Fruit fly (Drosophila melanogaster) whole organism, wandering third instar larva: Measurements from ENCODE around the gene gammaSnap2.

Experiments
- Abd-B ChIP-seq: fragments of >200 bp; optimal IDR thresholded peaks from 2 replicates; lab custom pipeline; 2017; ENCODE audit warnings: missing biosample characterization, missing genetic modification characterization
- CG32264 ChIP-seq: fragments of 200-800 bp; sonication (Bioruptor generic); optimal IDR thresholded peaks from 2 replicates; lab custom pipeline; 2016; ENCODE audit warnings: missing biosample characterization, missing genetic modification characterization
- CG9705 ChIP-seq: fragments of 200-800 bp; sonication (Bioruptor generic); optimal IDR thresholded peaks from 2 replicates; lab custom pipeline; 2018; ENCODE audit warnings: missing biosample characterization, mild to moderate bottlenecking, missing genetic modification characterization
- CrebA ChIP-seq: fragments of 200-800 bp; sonication (Bioruptor generic); optimal IDR thresholded peaks from 2 replicates; lab custom pipeline; 2016; ENCODE audit warnings: missing biosample characterization, mild to moderate bottlenecking, missing genetic modification characterization, borderline replicate concordance
- Dfd ChIP-seq: fragments of >200 bp; optimal IDR thresholded peaks from 2 replicates; lab custom pipeline; 2017; ENCODE audit warnings: missing biosample characterization, missing genetic modification characterization
- Dif ChIP-seq: fragments of 200-275, 200-300 bp; sonication (Bioruptor generic); optimal IDR thresholded peaks from 2 replicates; lab custom pipeline; 2018; ENCODE audit warnings: missing biosample characterization, missing genetic modification characterization; ENCODE audit not compliant: partially characterized antibody
- GATAd ChIP-seq: sonication (Bioruptor generic); optimal IDR thresholded peaks from 2 replicates; lab custom pipeline; 2016; ENCODE audit warnings: missing biosample characterization, missing genetic modification characterization
- HLH106 ChIP-seq: fragments of 200-800 bp; optimal IDR thresholded peaks from 3 replicates; lab custom pipeline; 2019; ENCODE audit warnings: missing biosample characterization, mild to moderate bottlenecking, missing genetic modification characterization, moderate library complexity
- Hnf4 ChIP-seq: fragments of 200-800 bp; sonication (Bioruptor generic); optimal IDR thresholded peaks from 2 replicates; lab custom pipeline; 2016; ENCODE audit warnings: missing biosample characterization, mild to moderate bottlenecking, missing genetic modification characterization
- Hr78 ChIP-seq: fragments of >200 bp; optimal IDR thresholded peaks from 2 replicates; lab custom pipeline; 2017; ENCODE audit warnings: missing biosample characterization, missing genetic modification characterization
- Hr83 ChIP-seq: fragments of 200-300 bp; sonication (Bioruptor generic); optimal IDR thresholded peaks from 2 replicates; lab custom pipeline; 2016; ENCODE audit warnings: missing biosample characterization, mild to moderate bottlenecking, missing genetic modification characterization, moderate library complexity; ENCODE audit not compliant: poor library complexity, severe bottlenecking
- Jra ChIP-seq: sonication (Bioruptor generic); optimal IDR thresholded peaks from 2 replicates; lab custom pipeline; 2016; ENCODE audit warnings: missing biosample characterization, missing genetic modification characterization
- Mio ChIP-seq: sonication (Bioruptor generic); optimal IDR thresholded peaks from 2 replicates; lab custom pipeline; 2016; ENCODE audit warnings: missing biosample characterization, missing genetic modification characterization
- Myc ChIP-seq: fragments of >200 bp; optimal IDR thresholded peaks from 2 replicates; lab custom pipeline; 2017
- N ChIP-seq: fragments of >200 bp; optimal IDR thresholded peaks from 2 replicates; lab custom pipeline; 2018; ENCODE audit warnings: missing biosample characterization, missing external identifiers, missing genetic modification characterization
- OdsH ChIP-seq: fragments of 200-800 bp; sonication (Bioruptor generic); optimal IDR thresholded peaks from 2 replicates; lab custom pipeline; 2016; ENCODE audit warnings: missing biosample characterization, mild to moderate bottlenecking, missing genetic modification characterization
- Rel ChIP-seq, 2 experiments: fragments of 200-800 bp; sonication (Bioruptor generic) in 1 of 2; optimal IDR thresholded peaks; 2 replicates in 1 of 2; 3 replicates in 1 of 2; lab custom pipeline; 2016 to 2019; ENCODE audit warnings: mild to moderate bottlenecking in 2 of 2, missing biosample characterization in 2 of 2, missing genetic modification characterization in 2 of 2, moderate library complexity in 1 of 2
- Sp1 ChIP-seq: fragments of 200-800 bp; sonication (Bioruptor generic); optimal IDR thresholded peaks from 3 replicates; lab custom pipeline; 2019; ENCODE audit warnings: missing biosample characterization, mild to moderate bottlenecking, missing genetic modification characterization, moderate library complexity
- Vsx2 ChIP-seq: fragments of 200-300, 225-300 bp; sonication (Bioruptor generic); optimal IDR thresholded peaks from 2 replicates; lab custom pipeline; 2018; ENCODE audit warnings: missing biosample characterization, missing genetic modification characterization; ENCODE audit not compliant: partially characterized antibody
- br ChIP-seq: fragments of 200-800 bp; sonication (Bioruptor generic); optimal IDR thresholded peaks from 2 replicates; lab custom pipeline; 2016; ENCODE audit warnings: missing biosample characterization, missing genetic modification characterization
- brk ChIP-seq: fragments of 200-800 bp; sonication (Bioruptor generic); optimal IDR thresholded peaks from 2 replicates; lab custom pipeline; 2016; ENCODE audit warnings: missing biosample characterization, mild to moderate bottlenecking, missing genetic modification characterization
- dl ChIP-seq, 2 experiments: fragments of 175-275, 200-275 bp in 1 of 2; fragments of 200-275 bp in 1 of 2; sonication (Bioruptor generic); optimal IDR thresholded peaks; lab custom pipeline; 2018; ENCODE audit warnings: mild to moderate bottlenecking in 2 of 2, missing biosample characterization in 2 of 2, missing genetic modification characterization in 2 of 2, moderate library complexity in 2 of 2; ENCODE audit not compliant: partially characterized antibody in 2 of 2, insufficient read depth in 1 of 2
- dmrt93B ChIP-seq: fragments of 200-800 bp; sonication (Bioruptor generic); optimal IDR thresholded peaks from 2 replicates; lab custom pipeline; 2018; ENCODE audit warnings: missing biosample characterization, mild to moderate bottlenecking, missing genetic modification characterization
- dsf ChIP-seq: sonication (Bioruptor generic); optimal IDR thresholded peaks from 2 replicates; lab custom pipeline; 2016; ENCODE audit warnings: missing biosample characterization, missing genetic modification characterization, borderline replicate concordance
- ey ChIP-seq: fragments of 200-800 bp; sonication (Bioruptor generic); optimal IDR thresholded peaks from 2 replicates; lab custom pipeline; 2016; ENCODE audit warnings: missing biosample characterization, missing genetic modification characterization
- foxo ChIP-seq, 2 experiments: fragments of 200-800 bp; sonication (Bioruptor generic); optimal IDR thresholded peaks; 2 replicates in 1 of 2; 3 replicates in 1 of 2; lab custom pipeline; 2016 to 2017; ENCODE audit warnings: missing biosample characterization in 2 of 2, missing genetic modification characterization in 2 of 2
- fru ChIP-seq: fragments of 200-800 bp; sonication (Bioruptor generic); optimal IDR thresholded peaks from 3 replicates; lab custom pipeline; 2016; ENCODE audit warnings: missing biosample characterization, mild to moderate bottlenecking, missing genetic modification characterization
- h ChIP-seq: fragments of 200-800 bp; sonication (Bioruptor generic); optimal IDR thresholded peaks from 3 replicates; lab custom pipeline; 2016; ENCODE audit warnings: missing biosample characterization, mild to moderate bottlenecking, missing genetic modification characterization
- jim ChIP-seq: fragments of 175-275, 200-325 bp; sonication (Bioruptor generic); optimal IDR thresholded peaks from 2 replicates; lab custom pipeline; 2016; ENCODE audit warnings: missing biosample characterization, mild to moderate bottlenecking, missing genetic modification characterization
- lola ChIP-seq: fragments of >200 bp; optimal IDR thresholded peaks from 2 replicates; lab custom pipeline; 2017; ENCODE audit warnings: missing biosample characterization, missing genetic modification characterization
- pan ChIP-seq: fragments of >200 bp; optimal IDR thresholded peaks from 2 replicates; lab custom pipeline; 2017
- psq ChIP-seq: fragments of 200-800 bp; sonication (Bioruptor generic); optimal IDR thresholded peaks from 3 replicates; lab custom pipeline; 2017; ENCODE audit warnings: missing biosample characterization, mild to moderate bottlenecking, missing genetic modification characterization, moderate library complexity
- rgr ChIP-seq: fragments of 200-800 bp; sonication (Bioruptor generic); optimal IDR thresholded peaks from 3 replicates; lab custom pipeline; 2016; ENCODE audit warnings: missing biosample characterization, mild to moderate bottlenecking, missing genetic modification characterization
- sage ChIP-seq: fragments of 200-800 bp; sonication (Bioruptor generic); optimal IDR thresholded peaks from 2 replicates; lab custom pipeline; 2016; ENCODE audit warnings: missing biosample characterization, mild to moderate bottlenecking, missing genetic modification characterization
- sv ChIP-seq: fragments of 200-800 bp; sonication (Bioruptor generic); optimal IDR thresholded peaks from 3 replicates; lab custom pipeline; 2016; ENCODE audit warnings: missing biosample characterization, missing genetic modification characterization
- tai ChIP-seq: sonication (Bioruptor generic); optimal IDR thresholded peaks from 2 replicates; lab custom pipeline; 2016; ENCODE audit warnings: missing biosample characterization, missing genetic modification characterization
- usp ChIP-seq: fragments of >200 bp; optimal IDR thresholded peaks from 2 replicates; lab custom pipeline; 2017; ENCODE audit warnings: missing biosample characterization, missing genetic modification characterization
- woc ChIP-seq: sonication (Bioruptor generic); optimal IDR thresholded peaks from 2 replicates; lab custom pipeline; 2016; ENCODE audit warnings: missing biosample characterization, mild to moderate bottlenecking, missing genetic modification characterization

gammaSnap2 gene

dm6 chr3R:10079267-10079987 lies 41.8 kb downstream of the gammaSnap2 start:
- TF ChIP-seq CG9705 (no peak), rgr (peak; percentile 80), sv (no peak), Rel (GFP tag; optimal IDR thresholded peaks at IDR 0.05; lab: Kevin White, UChicago) (no peak), Rel (tag; optimal IDR thresholded peaks at IDR 0.05; lab: Kevin White, UChicago) (no peak), Hnf4 (GFP tag; lab: Kevin White, UChicago) (peak; percentile 71), h (GFP tag; lab: Kevin White, UChicago) (peak; percentile 73), sage (GFP tag; lab: Kevin White, UChicago) (no peak), Sp1 (GFP tag; lab: Kevin White, UChicago) (peak; percentile 43), ey (GFP tag; lab: Kevin White, UChicago) (peak; percentile 79), fru (peak; percentile 67), woc (GFP tag; lab: Kevin White, UChicago) (peak; percentile 20), GATAd (no peak), Hr78 (GFP tag; lab: Kevin White, UChicago) (no peak), HLH106 (tag; lab: Kevin White, UChicago) (peak; percentile 58), brk (GFP tag; lab: Kevin White, UChicago) (peak; percentile 24), Vsx2 (GFP tag; lab: Kevin White, UChicago) (no peak), Dif (GFP tag; lab: Kevin White, UChicago) (peak; percentile 32), Hr83 (GFP tag; lab: Kevin White, UChicago) (no peak), jim (GFP tag; lab: Kevin White, UChicago) (no peak), Jra (GFP tag; lab: Kevin White, UChicago) (peak; percentile 57), tai (GFP tag; lab: Kevin White, UChicago) (peak; percentile 53), dl (GFP tag; optimal IDR thresholded peaks at IDR 0.05; lab: Kevin White, UChicago; ENCODE audit: insufficient read depth in 1 of 2, partially characterized antibody in 2 of 2) (peak in 1 of 2 experiments; percentile 3), lola (GFP tag; lab: Kevin White, UChicago) (no peak), usp (GFP tag; lab: Kevin White, UChicago) (no peak), CG32264 (GFP tag; lab: Kevin White, UChicago) (no peak), Mio (GFP tag; lab: Kevin White, UChicago) (no peak), dmrt93B (peak; percentile 11), Dfd (no peak), psq (GFP tag; lab: Kevin White, UChicago) (peak; percentile 38), Myc (no peak), foxo (GFP tag; optimal IDR thresholded peaks at IDR 0.05; lab: Kevin White, UChicago) (peak in 1 of 2 experiments; percentile 75), OdsH (GFP tag; lab: Kevin White, UChicago) (peak; percentile 66), br (GFP tag; lab: Kevin White, UChicago) (peak; percentile 52), CrebA (GFP tag; lab: Kevin White, UChicago) (no peak), N (peak; percentile 24), Abd-B (GFP tag; lab: Kevin White, UChicago) (no peak), pan (lab: Kevin White, UChicago) (no peak), dsf (peak; percentile 29)

- TF ChIP-seq fru (no peak), h (GFP tag; lab: Kevin White, UChicago) (no peak), jim (GFP tag; lab: Kevin White, UChicago) (no peak), N (no peak), Dif (GFP tag; lab: Kevin White, UChicago) (no peak), Myc (no peak), Hr78 (GFP tag; lab: Kevin White, UChicago) (no peak)
- TF ChIP-seq, all 38 proteins: peak for 0
Observed at dm6 chr3R:10078468-10079143, 42.6 kb downstream of the gammaSnap2 start.
